Worm (Caenorhabditis elegans): ENCODE results near the gene F35F10.6.

The F35F10.6 gene

ce11 chrV:3284629-3285028, 4.5 kb downstream of the F35F10.6 start, which contains the start of gene F35F10.5:
Gene F35F10.5 (plus strand): TSS chrV:3284929.
- TF ChIP-seq tbx-7 (tag; optimal IDR thresholded peaks at IDR 0.05) (no peak), pha-2 (tag; optimal IDR thresholded peaks at IDR 0.05) (no peak), sox-2 (GFP tag; IDR thresholded peaks at IDR 0.05) (no peak), lim-6 (tag; optimal IDR thresholded peaks at IDR 0.05) (no peak)

- TF ChIP-seq ceh-34 (tag; optimal IDR thresholded peaks at IDR 0.05), result no peak
- TF ChIP-seq ceh-14 (tag; optimal IDR thresholded peaks at IDR 0.05), result no peak
- no peak for TF ChIP-seq syd-9 (tag; optimal IDR thresholded peaks at IDR 0.05)
- no peak for TF ChIP-seq sdc-2 (tag; optimal IDR thresholded peaks at IDR 0.05)
- TF ChIP-seq Y22D7AL.16 (tag; optimal IDR thresholded peaks at IDR 0.05), result no peak
- no peak for TF ChIP-seq nhr-232 (tag; optimal IDR thresholded peaks at IDR 0.05)
- TF ChIP-seq pqm-1 (tag; optimal IDR thresholded peaks at IDR 0.05), result no peak
- no peak for TF ChIP-seq sox-4 (tag; optimal IDR thresholded peaks at IDR 0.05)
- TF ChIP-seq mec-3 (tag; optimal IDR thresholded peaks at IDR 0.05; ENCODE audit: borderline replicate concordance), result no peak
- TF ChIP-seq hlh-15 (tag; optimal IDR thresholded peaks at IDR 0.05), result no peak
- TF ChIP-seq elt-4 (tag; optimal IDR thresholded peaks at IDR 0.05), result no peak
- no peak for TF ChIP-seq unc-42 (tag; optimal IDR thresholded peaks at IDR 0.05)
- no peak for TF ChIP-seq unc-3 (GFP tag; conservative IDR thresholded peaks at IDR 0.05)
- TF ChIP-seq unc-3 (tag; optimal IDR thresholded peaks at IDR 0.05), result no peak
These were observed 6.2 kb downstream of the F35F10.6 start, which contains the start of gene str-64 for ce11 chrV:3282957-3283356. Gene str-64 (plus strand): TSS chrV:3283257.

ce11 chrV:3281523-3281922, 7.6 kb downstream of the F35F10.6 start, which contains the start of gene T28A11.25:
Gene T28A11.25 (plus strand): TSS chrV:3281823.
- no peak for TF ChIP-seq unc-3 (GFP tag; conservative IDR thresholded peaks at IDR 0.05)
- no peak for TF ChIP-seq unc-3 (tag; optimal IDR thresholded peaks at IDR 0.05)
- no peak for TF ChIP-seq rnt-1 (tag; optimal IDR thresholded peaks at IDR 0.05)
- TF ChIP-seq fkh-6 (tag; optimal IDR thresholded peaks at IDR 0.05), result no peak
- TF ChIP-seq ceh-31 (tag; optimal IDR thresholded peaks at IDR 0.05), result no peak
- TF ChIP-seq che-1 (tag; optimal IDR thresholded peaks at IDR 0.05), result no peak
- TF ChIP-seq K09A11.1 (tag; optimal IDR thresholded peaks at IDR 0.05; ENCODE audit: insufficient read depth), result no peak
- TF ChIP-seq hlh-6 (tag; optimal IDR thresholded peaks at IDR 0.05), result no peak
- TF ChIP-seq dve-1 (tag; optimal IDR thresholded peaks at IDR 0.05), result no peak
- TF ChIP-seq mec-3 (tag; optimal IDR thresholded peaks at IDR 0.05; ENCODE audit: borderline replicate concordance), result no peak
- no peak for TF ChIP-seq unc-55 (GFP tag; optimal IDR thresholded peaks at IDR 0.05)
- no peak for TF ChIP-seq lim-6 (tag; optimal IDR thresholded peaks at IDR 0.05)
- TF ChIP-seq ceh-9 (tag; optimal IDR thresholded peaks at IDR 0.05), result no peak
- TF ChIP-seq ceh-6 (GFP tag; optimal IDR thresholded peaks at IDR 0.05), result no peak
- no peak for TF ChIP-seq sdc-2 (tag; optimal IDR thresholded peaks at IDR 0.05)
- TF ChIP-seq ceh-24 (tag; optimal IDR thresholded peaks at IDR 0.05), result no peak
- no peak for TF ChIP-seq C38D4.7 (GFP tag; optimal IDR thresholded peaks at IDR 0.05)
- no peak for TF ChIP-seq pqm-1 (tag; optimal IDR thresholded peaks at IDR 0.05)

- TF ChIP-seq ceh-6 (GFP tag; optimal IDR thresholded peaks at IDR 0.05) (no peak), ceh-18 (tag; optimal IDR thresholded peaks at IDR 0.05) (no peak), ceh-22 (tag; optimal IDR thresholded peaks at IDR 0.05) (no peak), C08G9.2 (tag; optimal IDR thresholded peaks at IDR 0.05) (no peak), ceh-31 (tag; optimal IDR thresholded peaks at IDR 0.05) (no peak), pqm-1 (tag; optimal IDR thresholded peaks at IDR 0.05) (no peak), ceh-9 (tag; optimal IDR thresholded peaks at IDR 0.05) (no peak)
These were observed 9.2 kb downstream of the F35F10.6 start, which contains the start of gene T28A11.2 for ce11 chrV:3280009-3280408. Gene T28A11.2 (plus strand): TSS chrV:3280379.

ce11 chrV:3279138-3279537, 10.0 kb downstream of the F35F10.6 start:
- no peak for TF ChIP-seq gmeb-2 (tag; optimal IDR thresholded peaks at IDR 0.05)
- TF ChIP-seq pha-2 (tag; optimal IDR thresholded peaks at IDR 0.05), result no peak
- TF ChIP-seq nhr-11 (tag; optimal IDR thresholded peaks at IDR 0.05), result no peak
- no peak for TF ChIP-seq madf-2 (tag; optimal IDR thresholded peaks at IDR 0.05)
- no peak for TF ChIP-seq pros-1 (tag; optimal IDR thresholded peaks at IDR 0.05)
